Fruit fly (Drosophila melanogaster): ENCODE results near the gene dbe.

DNA sequence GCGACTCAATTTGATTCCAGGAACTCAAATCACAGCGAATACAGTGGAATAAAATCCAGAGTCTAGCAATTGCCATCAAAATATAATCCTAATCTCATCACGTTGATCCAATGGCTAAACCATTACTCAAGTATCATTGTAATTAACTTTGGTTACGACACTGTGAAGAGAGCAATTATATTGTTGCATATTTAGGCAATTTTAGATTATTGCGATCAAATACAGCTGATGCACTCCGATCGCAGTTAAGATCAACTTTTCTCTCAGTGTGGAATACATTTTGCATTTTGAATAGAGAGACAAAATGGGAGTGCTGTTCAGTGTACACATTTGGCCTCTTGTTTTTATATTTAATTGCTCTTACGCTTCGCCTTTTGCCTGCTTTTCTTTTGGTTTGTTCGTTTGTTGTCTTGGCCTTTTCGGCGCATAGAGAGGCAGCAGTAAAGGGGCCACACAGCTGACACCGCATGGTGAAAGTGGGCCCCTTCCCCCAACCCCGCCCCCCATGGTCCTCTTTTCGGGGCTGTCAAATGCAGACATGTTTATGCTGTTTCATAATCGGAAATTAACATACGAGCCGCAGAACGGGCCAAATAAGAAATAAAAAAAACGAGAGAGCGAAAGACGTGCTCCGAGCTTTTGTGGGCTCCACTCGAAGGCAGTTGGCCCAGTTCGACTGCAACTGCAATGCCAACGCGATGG, 23.3 kb downstream of the dbe start:
- TF ChIP-seq CTCF (optimal IDR thresholded peaks at IDR 0.05) (no peak), CG8478 (optimal IDR thresholded peaks at IDR 0.05) (no peak)
